Fruit fly (Drosophila melanogaster) whole organism, wandering third instar larva: Measurements from ENCODE around the gene CG33270.

Source experiments
- Dfd ChIP-seq: fragments of >200 bp; optimal IDR thresholded peaks from 2 replicates; lab custom pipeline; 2017; ENCODE audit warnings: missing biosample characterization, missing genetic modification characterization
- dsf ChIP-seq: sonication (Bioruptor generic); optimal IDR thresholded peaks from 2 replicates; lab custom pipeline; 2016; ENCODE audit warnings: missing biosample characterization, missing genetic modification characterization, borderline replicate concordance
- ey ChIP-seq: fragments of 200-800 bp; sonication (Bioruptor generic); optimal IDR thresholded peaks from 2 replicates; lab custom pipeline; 2016; ENCODE audit warnings: missing biosample characterization, missing genetic modification characterization
- jim ChIP-seq: fragments of 175-275, 200-325 bp; sonication (Bioruptor generic); optimal IDR thresholded peaks from 2 replicates; lab custom pipeline; 2016; ENCODE audit warnings: missing biosample characterization, mild to moderate bottlenecking, missing genetic modification characterization
- pan ChIP-seq: fragments of >200 bp; optimal IDR thresholded peaks from 2 replicates; lab custom pipeline; 2017
- psq ChIP-seq: fragments of 200-800 bp; sonication (Bioruptor generic); optimal IDR thresholded peaks from 3 replicates; lab custom pipeline; 2017; ENCODE audit warnings: missing biosample characterization, mild to moderate bottlenecking, missing genetic modification characterization, moderate library complexity
- usp ChIP-seq: fragments of >200 bp; optimal IDR thresholded peaks from 2 replicates; lab custom pipeline; 2017; ENCODE audit warnings: missing biosample characterization, missing genetic modification characterization

- no peak for TF ChIP-seq jim (GFP tag; lab: Kevin White, UChicago)
- no peak for TF ChIP-seq pan
- TF ChIP-seq psq = no peak
- TF ChIP-seq dsf (GFP tag; lab: Kevin White, UChicago) = no peak
- no peak for TF ChIP-seq Dfd (GFP tag; lab: Kevin White, UChicago)
- no peak for TF ChIP-seq usp (GFP tag; lab: Kevin White, UChicago)
- no peak for TF ChIP-seq ey
These were observed 3.7 kb upstream of the CG33270 start, which contains the start of gene CG33269 for dm6 chr3L:11582097-11582496.
